Worm (Caenorhabditis elegans) whole organism, L2 larva: Measurements from ENCODE around the gene sox-3.

Experiments
- R02D3.7 ChIP-seq: fragments of 150-350 bp; optimal IDR thresholded peaks from 2 replicates; lab custom pipeline; 2014; ENCODE audit warnings: missing biosample characterization, missing genetic modification characterization
- ZK546.5 ChIP-seq: sonication (generic microtip); optimal IDR thresholded peaks from 2 replicates; lab custom pipeline; 2017; ENCODE audit warnings: missing biosample characterization, missing genetic modification characterization
- elt-1 ChIP-seq: fragments of 150-350 bp; optimal IDR thresholded peaks from 2 replicates; lab custom pipeline; 2014; ENCODE audit warnings: missing biosample characterization, missing genetic modification characterization
- elt-3 ChIP-seq: sonication (generic microtip); optimal IDR thresholded peaks from 2 replicates; lab custom pipeline; 2017; ENCODE audit warnings: missing biosample characterization, missing genetic modification characterization
- lin-13 ChIP-seq: fragments of 150-350 bp; optimal IDR thresholded peaks from 2 replicates; lab custom pipeline; 2014; ENCODE audit warnings: missing biosample characterization, missing genetic modification reagents, missing genetic modification characterization
- nhr-11 ChIP-seq: fragments of 150-350 bp; optimal IDR thresholded peaks from 2 replicates; lab custom pipeline; 2014; ENCODE audit warnings: missing biosample characterization, missing genetic modification characterization
- nhr-12 ChIP-seq: fragments of 150-350 bp; optimal IDR thresholded peaks from 2 replicates; lab custom pipeline; 2014; ENCODE audit warnings: missing biosample characterization, missing genetic modification characterization
- nhr-237 ChIP-seq: fragments of 150-350 bp; optimal IDR thresholded peaks from 2 replicates; lab custom pipeline; 2014; ENCODE audit warnings: missing biosample characterization, missing genetic modification characterization
- peb-1 ChIP-seq: fragments of 150-350 bp; optimal IDR thresholded peaks from 2 replicates; lab custom pipeline; 2014; ENCODE audit warnings: missing biosample characterization, missing genetic modification characterization
- unc-55 ChIP-seq: fragments of 150-350 bp; sonication (generic microtip); optimal IDR thresholded peaks from 3 replicates; lab custom pipeline; 2014; ENCODE audit warnings: missing biosample characterization, missing genetic modification reagents, missing genetic modification characterization
- ztf-11 ChIP-seq: sonication (generic microtip); optimal IDR thresholded peaks from 2 replicates; lab custom pipeline; 2017; ENCODE audit warnings: missing biosample characterization, missing genetic modification characterization

- no peak for TF ChIP-seq elt-3 (tag; lab: Kevin White, UChicago)
- TF ChIP-seq nhr-11: no peak
- no peak for TF ChIP-seq lin-13 (GFP tag; lab: Kevin White, UChicago)
- TF ChIP-seq unc-55 (GFP tag; lab: Kevin White, UChicago): no peak
- no peak for TF ChIP-seq ztf-11 (tag; lab: Kevin White, UChicago)
- TF ChIP-seq elt-1 (tag; lab: Kevin White, UChicago): no peak
- TF ChIP-seq ZK546.5 (tag; lab: Kevin White, UChicago): no peak
- no peak for TF ChIP-seq peb-1 (tag; lab: Kevin White, UChicago)
- TF ChIP-seq nhr-12: no peak
- no peak for TF ChIP-seq nhr-237 (tag; lab: Kevin White, UChicago)
- TF ChIP-seq R02D3.7 (tag; lab: Kevin White, UChicago): no peak
Measured at ce11 chrX:14652058-14652457, 40.7 kb downstream of the sox-3 start.
